Fruit fly (Drosophila melanogaster) whole organism, embryonic: Measurements from ENCODE around the gene sna.

Experiments
- ATbp ChIP-seq: fragments of 200-800 bp; sonication (Bioruptor generic); optimal IDR thresholded peaks from 2 replicates; lab custom pipeline; 2017; ENCODE audit warnings: missing biosample characterization, mild to moderate bottlenecking, missing genetic modification characterization, missing genetic modification reagents
- CG11085 ChIP-seq: fragments of 200-800 bp; sonication (Bioruptor generic); IDR thresholded peaks from 2 replicates; pipeline ENCODE4 v1.3.6; 2022; ENCODE audit warnings: missing biosample characterization, missing genetic modification characterization
- CG14860 ChIP-seq: fragments of 200-800 bp; sonication (Bioruptor generic); IDR thresholded peaks from 3 replicates; pipeline ENCODE4 v1.3.6; 2022; ENCODE audit warnings: missing biosample characterization, missing genetic modification characterization; ENCODE audit not compliant: partially characterized antibody
- CG15479 ChIP-seq: fragments of 200-800 bp; sonication (Bioruptor generic); optimal IDR thresholded peaks from 3 replicates; lab custom pipeline; 2019; ENCODE audit warnings: missing biosample characterization, mild to moderate bottlenecking, missing genetic modification characterization, moderate library complexity
- CG15696 ChIP-seq: fragments of 200-800 bp; sonication (Bioruptor generic); optimal IDR thresholded peaks from 2 replicates; lab custom pipeline; 2019; ENCODE audit warnings: missing biosample characterization, mild to moderate bottlenecking, missing genetic modification characterization, moderate library complexity
- CG16813 ChIP-seq: fragments of 200-800 bp; sonication (Bioruptor generic); IDR thresholded peaks from 3 replicates; pipeline ENCODE4 v1.3.6; 2022; ENCODE audit warnings: missing biosample characterization, missing genetic modification characterization; ENCODE audit not compliant: partially characterized antibody
- CG31441 ChIP-seq: fragments of 200-800 bp; sonication (Bioruptor generic); IDR thresholded peaks from 2 replicates; pipeline ENCODE4 v1.3.6; 2022; ENCODE audit warnings: missing biosample characterization, missing genetic modification characterization
- CG3995 ChIP-seq: fragments of 200-800 bp; sonication (Bioruptor generic); optimal IDR thresholded peaks from 3 replicates; lab custom pipeline; 2016; ENCODE audit warnings: missing biosample characterization, missing genetic modification characterization
- CG43689 ChIP-seq: fragments of 200-800 bp; sonication (Bioruptor generic); IDR thresholded peaks from 2 replicates; pipeline ENCODE4 v1.3.6; 2022; ENCODE audit warnings: missing biosample characterization, missing genetic modification characterization
- CG5953 ChIP-seq: fragments of 200-800 bp; sonication (Bioruptor generic); IDR thresholded peaks from 2 replicates; pipeline ENCODE4 v1.3.6; 2022; ENCODE audit warnings: missing biosample characterization, missing genetic modification characterization
- CG6813 ChIP-seq: fragments of 200-800 bp; sonication (Bioruptor generic); optimal IDR thresholded peaks from 2 replicates; lab custom pipeline; 2017; ENCODE audit warnings: missing biosample characterization, missing genetic modification characterization, mild to moderate bottlenecking, moderate library complexity, missing genetic modification reagents
- CG9817 ChIP-seq: fragments of 200-800 bp; sonication (Bioruptor generic); optimal IDR thresholded peaks from 2 replicates; lab custom pipeline; 2018; ENCODE audit warnings: missing biosample characterization, mild to moderate bottlenecking, missing genetic modification characterization, moderate library complexity
- D ChIP-seq, 2 experiments: fragments of 200-800 bp in 1 of 2; fragments of >200 bp in 1 of 2; sonication (Bioruptor generic) in 1 of 2; optimal IDR thresholded peaks; 2 replicates in 1 of 2; 3 replicates in 1 of 2; lab custom pipeline; 2017; ENCODE audit warnings: mild to moderate bottlenecking in 1 of 2, missing biosample characterization in 1 of 2, missing genetic modification characterization in 1 of 2, missing genetic modification reagents in 1 of 2
- D19A ChIP-seq: fragments of 200-800 bp; optimal IDR thresholded peaks from 3 replicates; lab custom pipeline; 2019; ENCODE audit warnings: missing biosample characterization, mild to moderate bottlenecking, missing genetic modification characterization, moderate library complexity
- Drgx ChIP-seq: fragments of 200-800 bp; sonication (Bioruptor generic); IDR thresholded peaks from 2 replicates; pipeline ENCODE4 v1.3.6; 2022; ENCODE audit warnings: missing biosample characterization, missing genetic modification characterization
- Ets65A ChIP-seq: fragments of 200-800 bp; sonication (Bioruptor generic); peaks from one replicate; lab custom pipeline; 2016; ENCODE audit warnings: missing biosample characterization, missing genetic modification characterization
- HLHmδ ChIP-seq: fragments of 200-800 bp; sonication (Bioruptor generic); optimal IDR thresholded peaks from 2 replicates; lab custom pipeline; 2018; ENCODE audit warnings: missing biosample characterization, mild to moderate bottlenecking, missing genetic modification characterization, moderate library complexity
- Neu2 ChIP-seq: fragments of 200-800 bp; sonication (Bioruptor generic); optimal IDR thresholded peaks from 3 replicates; lab custom pipeline; 2016; ENCODE audit warnings: missing biosample characterization, missing genetic modification characterization, borderline replicate concordance
- Rx ChIP-seq: fragments of 200-800 bp; sonication (Bioruptor generic); IDR thresholded peaks from 2 replicates; pipeline ENCODE4 v1.3.6; 2022; ENCODE audit warnings: missing biosample characterization, missing genetic modification characterization
- Side ChIP-seq: fragments of 200-800 bp; sonication (Bioruptor generic); optimal IDR thresholded peaks from 2 replicates; lab custom pipeline; 2016; ENCODE audit warnings: missing biosample characterization, missing genetic modification characterization
- Trl ChIP-seq, 3 experiments: fragments of >200 bp in 2 of 3; fragments of 200-800 bp in 1 of 3; sonication (Bioruptor generic) in 1 of 3; optimal IDR thresholded peaks; 2 replicates in 1 of 3; 3 replicates in 2 of 3; lab custom pipeline; 2016 to 2017; ENCODE audit warnings: missing biosample characterization in 1 of 3, missing genetic modification characterization in 1 of 3
- Usf ChIP-seq: fragments of 200-800 bp; sonication (Bioruptor generic); optimal IDR thresholded peaks from 2 replicates; lab custom pipeline; 2017; ENCODE audit warnings: missing genotype, missing biosample characterization, missing genetic modification characterization
- Xbp1 ChIP-seq: fragments of 200-800 bp; sonication (Bioruptor generic); optimal IDR thresholded peaks from 3 replicates; lab custom pipeline; 2016; ENCODE audit warnings: missing biosample characterization, mild to moderate bottlenecking, missing genetic modification characterization
- cad ChIP-seq: fragments of >200 bp; optimal IDR thresholded peaks from 2 replicates; lab custom pipeline; 2017; ENCODE audit warnings: missing biosample characterization, missing genetic modification characterization
- chm ChIP-seq: fragments of 200-800 bp; sonication (Bioruptor generic); IDR thresholded peaks from 2 replicates; pipeline ENCODE4 v1.3.6; 2022; ENCODE audit warnings: missing biosample characterization, missing genetic modification characterization
- crol ChIP-seq: fragments of 200-800 bp; sonication (Bioruptor generic); IDR thresholded peaks from 2 replicates; pipeline ENCODE4 v1.3.6; 2022; ENCODE audit warnings: missing biosample characterization, missing genetic modification characterization
- dpn ChIP-seq, 2 experiments: fragments of 200-800 bp; sonication (Bioruptor generic); optimal IDR thresholded peaks; 3 replicates each; lab custom pipeline; 2016; ENCODE audit warnings: missing biosample characterization in 2 of 2, missing genetic modification characterization in 2 of 2
- dysf ChIP-seq: fragments of 200-800 bp; sonication (Bioruptor generic); IDR thresholded peaks from 3 replicates; pipeline ENCODE4 v1.3.6; 2022; ENCODE audit warnings: missing biosample characterization, missing genetic modification characterization
- ems ChIP-seq: fragments of 200-800 bp; sonication (Bioruptor generic); optimal IDR thresholded peaks from 3 replicates; lab custom pipeline; 2016; ENCODE audit warnings: missing biosample characterization, missing genetic modification characterization
- peb ChIP-seq: fragments of 200-800 bp; sonication (Bioruptor generic); IDR thresholded peaks from 2 replicates; pipeline ENCODE4 v1.3.6; 2022; ENCODE audit warnings: missing biosample characterization, missing genetic modification characterization
- pros ChIP-seq: fragments of 200-800 bp; sonication (Bioruptor generic); optimal IDR thresholded peaks from 3 replicates; lab custom pipeline; 2019; ENCODE audit warnings: missing biosample characterization, mild to moderate bottlenecking, missing genetic modification characterization, moderate library complexity
- sens ChIP-seq: fragments of 200-800 bp; sonication (Bioruptor generic); peaks from one replicate; lab custom pipeline; 2016; ENCODE audit warnings: missing biosample characterization, missing genetic modification characterization
- sens-2 ChIP-seq: fragments of 200-800 bp; sonication (Bioruptor generic); IDR thresholded peaks from 2 replicates; pipeline ENCODE4 v1.3.6; 2022; ENCODE audit warnings: missing biosample characterization, missing genetic modification characterization
- sima ChIP-seq: fragments of 200-800 bp; sonication (Bioruptor generic); optimal IDR thresholded peaks from 2 replicates; lab custom pipeline; 2016; ENCODE audit warnings: missing biosample characterization, missing genetic modification characterization
- tll ChIP-seq, 2 experiments: fragments of 200-800 bp in 1 of 2; fragments of >200 bp in 1 of 2; sonication (Bioruptor generic) in 1 of 2; optimal IDR thresholded peaks; 2 replicates each; lab custom pipeline; 2017 to 2019; ENCODE audit warnings: missing biosample characterization in 2 of 2, missing genetic modification characterization in 2 of 2, mild to moderate bottlenecking in 1 of 2, moderate library complexity in 1 of 2
- trh ChIP-seq: fragments of 200-800 bp; sonication (Bioruptor generic); optimal IDR thresholded peaks from 2 replicates; lab custom pipeline; 2016; ENCODE audit warnings: missing biosample characterization, missing genetic modification characterization
- twi ChIP-seq: fragments of 200-800 bp; optimal IDR thresholded peaks from 2 replicates; lab custom pipeline; 2019; ENCODE audit warnings: missing biosample characterization, mild to moderate bottlenecking, missing genetic modification characterization, moderate library complexity
- usp ChIP-seq: fragments of >200 bp; optimal IDR thresholded peaks from 2 replicates; lab custom pipeline; 2017; ENCODE audit warnings: missing biosample characterization, missing genetic modification characterization
- vfl ChIP-seq: fragments of 200-800 bp; sonication (Bioruptor generic); optimal IDR thresholded peaks from 2 replicates; lab custom pipeline; 2016; ENCODE audit warnings: missing biosample characterization, missing genetic modification characterization
- wdn ChIP-seq: fragments of 200-800 bp; sonication (Bioruptor generic); IDR thresholded peaks from 2 replicates; pipeline ENCODE4 v1.3.6; 2022; ENCODE audit warnings: missing biosample characterization, missing genetic modification characterization
- zen ChIP-seq: fragments of 200-800 bp; sonication (Bioruptor generic); optimal IDR thresholded peaks from 3 replicates; lab custom pipeline; 2018; ENCODE audit warnings: missing biosample characterization, mild to moderate bottlenecking, missing genetic modification characterization, moderate library complexity
- zfh2 ChIP-seq: fragments of 200-800 bp; sonication (Bioruptor generic); optimal IDR thresholded peaks from 2 replicates; lab custom pipeline; 2016; ENCODE audit warnings: missing biosample characterization, missing genetic modification characterization

The sna gene

dm6 chr2L:15479670-15480197 is 1.7 kb upstream of the sna start:
- no peak for TF ChIP-seq Trl (optimal IDR thresholded peaks at IDR 0.05; lab: Kevin White, UChicago)
- TF ChIP-seq Trl (GFP tag; optimal IDR thresholded peaks at IDR 0.05; lab: Kevin White, UChicago), result no peak
- TF ChIP-seq trh (GFP tag; lab: Kevin White, UChicago), result no peak
- TF ChIP-seq CG43689 (GFP tag; lab: Robert Waterston, UW), result no peak
- TF ChIP-seq Rx, result no peak
- TF ChIP-seq tll (GFP tag; optimal IDR thresholded peaks at IDR 0.05; lab: Kevin White, UChicago), result peak in 1 of 2 experiments; percentile 86
- TF ChIP-seq vfl, result no peak
- TF ChIP-seq sima (GFP tag; lab: Kevin White, UChicago), result no peak
- no peak for TF ChIP-seq sens-2 (GFP tag; lab: Robert Waterston, UW)
- TF ChIP-seq CG3995 (GFP tag; lab: Kevin White, UChicago), result no peak
- TF ChIP-seq crol (GFP tag; lab: Robert Waterston, UW), result no peak
- TF ChIP-seq Neu2 (GFP tag; lab: Kevin White, UChicago), result no peak
- TF ChIP-seq twi, result peak; percentile 69
- no peak for TF ChIP-seq ATbp
- no peak for TF ChIP-seq Ets65A (GFP tag; lab: Kevin White, UChicago)
- no peak for TF ChIP-seq HLHmδ (GFP tag; lab: Kevin White, UChicago)
- no peak for TF ChIP-seq peb (GFP tag; lab: Robert Waterston, UW)
- no peak for TF ChIP-seq pros (GFP tag; lab: Kevin White, UChicago)
- TF ChIP-seq CG15696, result no peak
- no peak for TF ChIP-seq zfh2
- no peak for TF ChIP-seq usp
- peak; percentile 39 for TF ChIP-seq cad (GFP tag; lab: Kevin White, UChicago)
- TF ChIP-seq dpn (GFP tag; optimal IDR thresholded peaks at IDR 0.05; lab: Kevin White, UChicago), result no peak
- no peak for TF ChIP-seq Xbp1 (GFP tag; lab: Kevin White, UChicago)
- TF ChIP-seq Side (GFP tag; lab: Kevin White, UChicago), result no peak
- TF ChIP-seq CG11085 (GFP tag; lab: Robert Waterston, UW), result no peak
- no peak for TF ChIP-seq wdn (GFP tag; lab: Robert Waterston, UW)
- no peak for TF ChIP-seq CG14860 (GFP tag; lab: Robert Waterston, UW)
- TF ChIP-seq dysf, result no peak
- TF ChIP-seq CG15479, result peak; percentile 54
- TF ChIP-seq CG6813 (GFP tag; lab: Kevin White, UChicago), result no peak
- TF ChIP-seq CG9817 (tag; lab: Kevin White, UChicago), result no peak
- TF ChIP-seq chm (GFP tag; lab: Robert Waterston, UW), result no peak
- no peak for TF ChIP-seq CG31441 (GFP tag; lab: Robert Waterston, UW)
- TF ChIP-seq zen, result peak; percentile 58
- no peak for TF ChIP-seq Usf (GFP tag; lab: Kevin White, UChicago)
- TF ChIP-seq, all 482 proteins: peak for 5

dm6 chr2L:15474911-15475310 is 3.1 kb downstream of the sna start:
- TF ChIP-seq D (optimal IDR thresholded peaks at IDR 0.05; lab: Kevin White, UChicago) (peak; percentile 81), D (GFP tag; optimal IDR thresholded peaks at IDR 0.05; lab: Kevin White, UChicago) (no peak), ems (GFP tag; lab: Kevin White, UChicago) (no peak), tll (GFP tag; optimal IDR thresholded peaks at IDR 0.05; lab: Kevin White, UChicago) (peak in 1 of 2 experiments; percentile 58), CG16813 (no peak)

- TF ChIP-seq CG5953 (GFP tag; lab: Robert Waterston, UW) (no peak), D19A (peak; percentile 24), Drgx (GFP tag; lab: Robert Waterston, UW) (0 out of 2 replicates have a peak, but pooled peaks have one; percentile 17), sens (peak; percentile 8)
These were observed 3.7 kb downstream of the sna start for dm6 chr2L:15474402-15474801.
